Fruit fly (Drosophila melanogaster): ENCODE results near the gene CG6059.

CG6059 gene

DNA sequence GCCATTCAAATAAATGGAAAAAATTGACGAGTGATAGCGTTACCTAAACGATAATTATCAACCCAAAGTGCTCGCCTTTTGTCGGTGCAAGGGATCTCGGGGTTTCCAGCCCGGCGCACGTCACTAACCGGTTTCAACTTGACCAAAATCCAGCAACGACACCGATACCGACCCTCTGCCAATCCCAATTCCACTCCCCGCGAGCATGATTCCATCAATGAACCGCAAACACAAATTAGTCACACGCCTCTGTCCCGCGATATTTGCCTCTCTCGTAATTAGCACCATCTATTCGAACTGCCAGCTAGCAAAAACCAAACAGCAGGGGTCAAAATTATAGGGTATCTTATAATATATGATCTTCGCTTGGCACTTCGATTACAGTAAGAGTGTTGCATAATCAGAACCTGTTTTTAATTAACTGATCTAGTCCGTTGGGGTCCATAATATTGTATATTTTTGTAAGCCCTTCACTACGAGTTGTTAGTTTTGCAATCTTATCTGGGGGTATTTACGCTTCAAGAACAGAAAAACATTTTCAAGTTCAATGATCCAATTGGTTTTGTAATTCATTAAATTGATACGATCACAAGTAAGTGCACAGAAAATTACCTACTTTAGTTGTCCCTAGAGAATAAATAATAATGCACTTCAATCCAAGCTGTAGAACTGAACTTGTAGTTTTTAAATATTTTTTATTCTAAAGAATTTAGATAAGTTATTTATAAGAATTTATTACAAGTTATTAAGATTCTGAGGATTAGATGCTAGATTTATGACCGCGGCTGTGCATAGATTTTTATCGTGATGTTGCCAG, 28.8 kb upstream of the CG6059 start (continued):
- TF ChIP-seq mam (GFP tag; optimal IDR thresholded peaks at IDR 0.05) (peak; percentile 38), tll (GFP tag; optimal IDR thresholded peaks at IDR 0.05) (no peak), schlank (tag; optimal IDR thresholded peaks at IDR 0.05) (no peak), hb (GFP tag; IDR thresholded peaks at IDR 0.05; ENCODE audit: partially characterized antibody) (no peak), Dfd (GFP tag; optimal IDR thresholded peaks at IDR 0.05) (no peak), CG13296 (GFP tag; optimal IDR thresholded peaks at IDR 0.05) (peak; percentile 56), CG17612 (GFP tag; IDR thresholded peaks at IDR 0.05) (no peak), CG2875 (GFP tag; optimal IDR thresholded peaks at IDR 0.05) (no peak), nerfin-2 (GFP tag; IDR thresholded peaks at IDR 0.05; ENCODE audit: partially characterized antibody) (no peak), HmgD (GFP tag; optimal IDR thresholded peaks at IDR 0.05) (no peak), eve (GFP tag; optimal IDR thresholded peaks at IDR 0.05) (no peak), CG10654 (GFP tag; optimal IDR thresholded peaks at IDR 0.05) (no peak), MESR4 (GFP tag; optimal IDR thresholded peaks at IDR 0.05) (no peak), h (optimal IDR thresholded peaks at IDR 0.05) (no peak), Sry-δ (GFP tag; optimal IDR thresholded peaks at IDR 0.05) (no peak), hkb (optimal IDR thresholded peaks at IDR 0.05) (no peak), hkb (GFP tag; IDR thresholded peaks at IDR 0.05) (0 out of 2 replicates have a peak, but pooled peaks have one; percentile 12), phol (tag; optimal IDR thresholded peaks at IDR 0.05) (peak; percentile 44), Mad (GFP tag; optimal IDR thresholded peaks at IDR 0.05) (no peak), Oli (tag; optimal IDR thresholded peaks at IDR 0.05) (peak; percentile 70), CG8478 (optimal IDR thresholded peaks at IDR 0.05) (no peak), Poxn (GFP tag; IDR thresholded peaks at IDR 0.05) (no peak), Rx (GFP tag; IDR thresholded peaks at IDR 0.05) (no peak), tin (GFP tag; optimal IDR thresholded peaks at IDR 0.05) (peak; percentile 27), D19B (GFP tag; optimal IDR thresholded peaks at IDR 0.05) (peak; percentile 59), sd (tag; optimal IDR thresholded peaks at IDR 0.05) (no peak), Spps (tag; optimal IDR thresholded peaks at IDR 0.05) (peak; percentile 17), cato (GFP tag; optimal IDR thresholded peaks at IDR 0.05; ENCODE audit: borderline replicate concordance) (no peak), Meics (GFP tag; optimal IDR thresholded peaks at IDR 0.05) (peak; percentile 71), dan (GFP tag; IDR thresholded peaks at IDR 0.05) (no peak), repo (GFP tag; optimal IDR thresholded peaks at IDR 0.05) (no peak), CG12155 (GFP tag; optimal IDR thresholded peaks at IDR 0.05) (peak; percentile 13), wdn (GFP tag; IDR thresholded peaks at IDR 0.05) (no peak), CG10366 (GFP tag; IDR thresholded peaks at IDR 0.05) (no peak; the same call in 1 of the 2 replicates), CG11456 (GFP tag; IDR thresholded peaks at IDR 0.05) (no peak), hth (optimal IDR thresholded peaks at IDR 0.05) (no peak), CG15514 (GFP tag; optimal IDR thresholded peaks at IDR 0.05) (peak; percentile 36), shn (GFP tag; optimal IDR thresholded peaks at IDR 0.05) (no peak), Gug (GFP tag; IDR thresholded peaks at IDR 0.05) (no peak; the same call in 3 of the 4 replicates), CG13424 (tag; optimal IDR thresholded peaks at IDR 0.05) (peak; percentile 38), NfI (GFP tag; optimal IDR thresholded peaks at IDR 0.05) (peak; percentile 46), Hr78 (GFP tag; optimal IDR thresholded peaks at IDR 0.05) (no peak), nmo (GFP tag; optimal IDR thresholded peaks at IDR 0.05) (peak; percentile 5), CG16813 (GFP tag; IDR thresholded peaks at IDR 0.05; ENCODE audit: partially characterized antibody) (no peak), CG30020 (tag; optimal IDR thresholded peaks at IDR 0.05) (no peak), Sry-β (GFP tag; optimal IDR thresholded peaks at IDR 0.05) (no peak), Dad (GFP tag; optimal IDR thresholded peaks at IDR 0.05) (no peak), lbe (GFP tag; optimal IDR thresholded peaks at IDR 0.05) (no peak), fd96Cb (tag; optimal IDR thresholded peaks at IDR 0.05) (no peak), trh (GFP tag; optimal IDR thresholded peaks at IDR 0.05) (no peak)
